Worm (Caenorhabditis elegans) whole organism, L3 larva: ENCODE measurements around the gene let-4.

Source experiments
- R02D3.7 ChIP-seq: fragments of 150-350 bp; optimal IDR thresholded peaks from 2 replicates; lab custom pipeline; 2014; ENCODE audit warnings: missing biosample characterization, missing genetic modification characterization
- ama-1 ChIP-seq: fragments of 150-350 bp; optimal IDR thresholded peaks from 2 replicates; lab custom pipeline; 2018
- ceh-16 ChIP-seq: sonication (generic microtip); optimal IDR thresholded peaks from 2 replicates; lab custom pipeline; 2017; ENCODE audit warnings: missing biosample characterization, missing genetic modification characterization
- ceh-28 ChIP-seq: fragments of 150-350 bp; optimal IDR thresholded peaks from 2 replicates; lab custom pipeline; 2014; ENCODE audit warnings: missing biosample characterization, missing genetic modification reagents, missing genetic modification characterization
- ceh-82 ChIP-seq: fragments of 150-350 bp; optimal IDR thresholded peaks from 2 replicates; lab custom pipeline; 2014; ENCODE audit warnings: missing biosample characterization, missing genetic modification characterization
- ceh-9 ChIP-seq: sonication (generic microtip); optimal IDR thresholded peaks from 2 replicates; lab custom pipeline; 2018; ENCODE audit warnings: missing biosample characterization, missing genetic modification characterization
- daf-12 ChIP-seq: fragments of 150-350 bp; optimal IDR thresholded peaks from 2 replicates; lab custom pipeline; 2014; ENCODE audit warnings: missing biosample characterization, missing genetic modification reagents, missing genetic modification characterization
- egl-27 ChIP-seq: sonication (generic microtip); optimal IDR thresholded peaks from 4 replicates; lab custom pipeline; 2017; ENCODE audit warnings: missing biosample characterization, missing genetic modification reagents, missing genetic modification characterization
- egl-5 ChIP-seq: fragments of 150-350 bp; optimal IDR thresholded peaks from 2 replicates; lab custom pipeline; 2017; ENCODE audit warnings: missing biosample characterization, missing genetic modification reagents, missing genetic modification characterization, inconsistent platforms
- elt-1 ChIP-seq: fragments of 150-350 bp; optimal IDR thresholded peaks from 2 replicates; lab custom pipeline; 2014; ENCODE audit warnings: missing biosample characterization, missing genetic modification characterization
- elt-2 ChIP-seq: sonication (generic microtip); optimal IDR thresholded peaks from 2 replicates; lab custom pipeline; 2016; ENCODE audit warnings: missing genetic modification reagents, mild to moderate bottlenecking, missing genetic modification characterization, missing compliant biosample characterization
- elt-3 ChIP-seq, 3 experiments: fragments of 150-350 bp in 1 of 3; sonication (generic microtip) in 2 of 3; optimal IDR thresholded peaks; 2 replicates in 2 of 3; 4 replicates in 1 of 3; lab custom pipeline; 2014 to 2017; ENCODE audit warnings: missing biosample characterization in 3 of 3, missing genetic modification characterization in 3 of 3
- eor-1 ChIP-seq, 2 experiments: fragments of 150-350 bp; optimal IDR thresholded peaks; 2 replicates each; lab custom pipeline; 2014 to 2018; ENCODE audit warnings: missing biosample characterization in 2 of 2, missing genetic modification characterization in 2 of 2
- fkh-10 ChIP-seq: sonication (generic microtip); optimal IDR thresholded peaks from 2 replicates; lab custom pipeline; 2017; ENCODE audit warnings: missing biosample characterization, missing genetic modification reagents, missing genetic modification characterization
- fos-1 ChIP-seq: fragments of 150-350 bp; optimal IDR thresholded peaks from 2 replicates; lab custom pipeline; 2014; ENCODE audit warnings: missing biosample characterization, missing genetic modification characterization
- hmg-11 ChIP-seq: sonication (generic microtip); optimal IDR thresholded peaks from 2 replicates; lab custom pipeline; 2016; ENCODE audit warnings: missing genetic modification characterization, missing compliant biosample characterization
- jun-1 ChIP-seq: fragments of 150-350 bp; optimal IDR thresholded peaks from 2 replicates; lab custom pipeline; 2014; ENCODE audit warnings: missing biosample characterization, missing genetic modification reagents, missing genetic modification characterization
- lin-15B ChIP-seq: fragments of 150-350 bp; optimal IDR thresholded peaks from 2 replicates; lab custom pipeline; 2014; ENCODE audit warnings: missing biosample characterization, missing genetic modification characterization
- lin-39 ChIP-seq: fragments of 150-350 bp; optimal IDR thresholded peaks from 2 replicates; lab custom pipeline; 2018; ENCODE audit warnings: missing biosample characterization, missing genetic modification reagents, missing genetic modification characterization
- lsy-12 ChIP-seq: sonication (generic microtip); optimal IDR thresholded peaks from 2 replicates; lab custom pipeline; 2016; ENCODE audit warnings: mild to moderate bottlenecking, missing genetic modification characterization, missing compliant biosample characterization
- mdl-1 ChIP-seq: fragments of 150-350 bp; optimal IDR thresholded peaks from 2 replicates; lab custom pipeline; 2014; ENCODE audit warnings: missing biosample characterization, missing genetic modification characterization
- mml-1 ChIP-seq: fragments of 150-350 bp; sonication (generic microtip); optimal IDR thresholded peaks from 3 replicates; lab custom pipeline; 2014; ENCODE audit warnings: missing biosample characterization, missing genetic modification characterization
- nfya-1 ChIP-seq: sonication (generic microtip); optimal IDR thresholded peaks from 2 replicates; lab custom pipeline; 2017; ENCODE audit warnings: missing genetic modification characterization, mild to moderate bottlenecking, missing compliant biosample characterization, antibody characterized with exemption, moderate library complexity; ENCODE audit not compliant: insufficient read depth
- nhr-11 ChIP-seq: fragments of 150-350 bp; optimal IDR thresholded peaks from 2 replicates; lab custom pipeline; 2014; ENCODE audit warnings: missing biosample characterization, missing genetic modification characterization
- nhr-23 ChIP-seq: fragments of 150-350 bp; optimal IDR thresholded peaks from 2 replicates; lab custom pipeline; 2014; ENCODE audit warnings: missing biosample characterization, missing genetic modification reagents, missing genetic modification characterization
- nhr-237 ChIP-seq: fragments of 150-350 bp; optimal IDR thresholded peaks from 2 replicates; lab custom pipeline; 2014; ENCODE audit warnings: missing biosample characterization, missing genetic modification characterization
- nhr-25 ChIP-seq: sonication (generic microtip); optimal IDR thresholded peaks from 2 replicates; lab custom pipeline; 2017; ENCODE audit warnings: missing biosample characterization, missing genetic modification characterization
- nhr-28 ChIP-seq: fragments of 150-350 bp; optimal IDR thresholded peaks from 2 replicates; lab custom pipeline; 2014; ENCODE audit warnings: missing biosample characterization, missing genetic modification characterization
- nhr-43 ChIP-seq: sonication (generic microtip); optimal IDR thresholded peaks from 2 replicates; lab custom pipeline; 2016; ENCODE audit warnings: mild to moderate bottlenecking, missing genetic modification characterization, missing compliant biosample characterization; ENCODE audit not compliant: poor library complexity, severe bottlenecking
- nhr-67 ChIP-seq: fragments of 150-350 bp; optimal IDR thresholded peaks from 2 replicates; lab custom pipeline; 2014; ENCODE audit warnings: missing biosample characterization, missing genetic modification characterization
- nhr-77 ChIP-seq: fragments of 150-350 bp; optimal IDR thresholded peaks from 2 replicates; lab custom pipeline; 2014; ENCODE audit warnings: missing biosample characterization, missing genetic modification characterization
- pha-4 ChIP-seq: fragments of 150-350 bp; optimal IDR thresholded peaks from 2 replicates; lab custom pipeline; 2014; ENCODE audit warnings: missing biosample characterization, missing genetic modification reagents, missing genetic modification characterization
- pqm-1 ChIP-seq: fragments of 150-350 bp; optimal IDR thresholded peaks from 2 replicates; lab custom pipeline; 2017; ENCODE audit warnings: missing biosample characterization, missing genetic modification characterization, inconsistent platforms
- sea-2 ChIP-seq: fragments of 150-350 bp; sonication (generic microtip); optimal IDR thresholded peaks from 4 replicates; lab custom pipeline; 2014; ENCODE audit warnings: missing biosample characterization, missing genetic modification reagents, missing genetic modification characterization
- skn-1 ChIP-seq: fragments of 150-350 bp; optimal IDR thresholded peaks from 2 replicates; lab custom pipeline; 2014; ENCODE audit warnings: missing biosample characterization, missing genetic modification characterization
- snpc-4 ChIP-seq: fragments of 150-350 bp; optimal IDR thresholded peaks from 2 replicates; lab custom pipeline; 2014; ENCODE audit warnings: missing biosample characterization, missing genetic modification characterization
- tbx-2 ChIP-seq: sonication (generic microtip); optimal IDR thresholded peaks from 2 replicates; lab custom pipeline; 2016; ENCODE audit warnings: mild to moderate bottlenecking, missing genetic modification characterization, missing compliant biosample characterization
- unc-62 ChIP-seq: fragments of 150-350 bp; sonication (generic microtip); optimal IDR thresholded peaks from 4 replicates; lab custom pipeline; 2014; ENCODE audit warnings: missing biosample characterization, missing genetic modification reagents, missing genetic modification characterization
- zag-1 ChIP-seq: fragments of 150-350 bp; optimal IDR thresholded peaks from 2 replicates; lab custom pipeline; 2014; ENCODE audit warnings: missing biosample characterization, missing genetic modification characterization

The let-4 gene

DNA sequence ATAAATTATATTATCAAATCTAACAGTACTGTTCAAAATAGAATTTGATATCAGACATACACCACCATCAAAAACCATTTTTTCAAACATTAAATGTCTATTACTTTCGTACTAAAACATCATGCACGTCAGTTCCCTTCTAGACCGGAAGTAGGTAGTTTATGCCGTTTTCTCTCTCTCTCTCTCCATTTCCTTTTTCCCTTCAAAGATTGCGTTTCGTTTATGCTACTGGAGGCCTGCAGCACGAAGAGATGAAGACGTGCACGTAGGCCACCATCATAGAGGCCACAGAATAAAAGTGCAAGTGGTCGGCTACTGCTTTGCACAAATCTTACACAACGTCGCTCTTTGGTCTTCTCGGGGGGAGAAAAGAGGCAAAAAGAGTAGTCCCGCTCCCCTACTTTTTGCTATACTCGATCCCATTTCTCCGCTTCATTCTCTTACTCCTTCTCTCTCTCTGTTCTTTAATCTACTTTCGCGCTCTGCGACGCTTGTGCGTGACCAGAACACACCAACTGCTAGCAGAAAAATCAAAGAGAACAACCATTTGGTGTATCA lies 16.2 kb upstream of the let-4 start:
- TF ChIP-seq nhr-28 (no peak), nhr-43 (tag; lab: Kevin White, UChicago) (peak; percentile 52), R02D3.7 (peak; percentile 32), sea-2 (GFP tag; lab: Kevin White, UChicago) (peak; percentile 48), nhr-77 (tag; lab: Kevin White, UChicago) (no peak), nhr-11 (tag; lab: Kevin White, UChicago) (peak; percentile 61), nfya-1 (peak; percentile 65), lsy-12 (tag; lab: Kevin White, UChicago) (no peak), ceh-9 (peak; percentile 8), snpc-4 (no peak), nhr-67 (tag; lab: Kevin White, UChicago) (no peak), unc-62 (GFP tag; lab: Kevin White, UChicago) (peak; percentile 33), ama-1 (lab: Kevin White, UChicago) (no peak), egl-5 (tag; lab: Kevin White, UChicago) (peak; percentile 22), nhr-237 (tag; lab: Kevin White, UChicago) (no peak), egl-27 (peak; percentile 12), fos-1 (tag; lab: Kevin White, UChicago) (peak; percentile 15), nhr-25 (tag; lab: Kevin White, UChicago) (peak; percentile 74), elt-3 (tag; optimal IDR thresholded peaks at IDR 0.05; lab: Kevin White, UChicago) (peak in 1 of 3 experiments; percentile 59), ceh-16 (no peak), mdl-1 (tag; lab: Kevin White, UChicago) (peak; percentile 63), eor-1 (tag; optimal IDR thresholded peaks at IDR 0.05; lab: Kevin White, UChicago) (no peak), skn-1 (no peak), lin-39 (tag; lab: Kevin White, UChicago) (peak; percentile 89), elt-2 (tag; lab: Kevin White, UChicago) (peak; percentile 22), elt-1 (tag; lab: Kevin White, UChicago) (peak; percentile 36), nhr-23 (peak; percentile 31), jun-1 (peak; percentile 33), daf-12 (peak; percentile 61), ceh-82 (tag; lab: Kevin White, UChicago) (peak; percentile 48), pha-4 (tag; lab: Kevin White, UChicago) (peak; percentile 70), ceh-28 (tag; lab: Kevin White, UChicago) (peak; percentile 39), fkh-10 (GFP tag; lab: Kevin White, UChicago) (peak; percentile 73), lin-15B (peak; percentile 4), tbx-2 (tag; lab: Kevin White, UChicago) (peak; percentile 70), pqm-1 (no peak), zag-1 (tag; lab: Kevin White, UChicago) (no peak), hmg-11 (tag; lab: Kevin White, UChicago) (peak; percentile 17)

ce11 chrX:14562286-14563086 lies 15.2 kb upstream of the let-4 start:
- TF ChIP-seq elt-2 (tag; lab: Kevin White, UChicago) (peak; percentile 55), unc-62 (GFP tag; lab: Kevin White, UChicago) (no peak), nhr-43 (tag; lab: Kevin White, UChicago) (peak; percentile 85), egl-27 (no peak), nfya-1 (peak; percentile 63), pqm-1 (peak; percentile 19), lin-39 (tag; lab: Kevin White, UChicago) (no peak), elt-1 (tag; lab: Kevin White, UChicago) (peak; percentile 70), nhr-77 (tag; lab: Kevin White, UChicago) (no peak), tbx-2 (tag; lab: Kevin White, UChicago) (no peak), fkh-10 (GFP tag; lab: Kevin White, UChicago) (peak; percentile 92), nhr-23 (peak; percentile 6), lin-15B (no peak), nhr-11 (tag; lab: Kevin White, UChicago) (peak; percentile 93), mdl-1 (tag; lab: Kevin White, UChicago) (no peak), elt-3 (tag; optimal IDR thresholded peaks at IDR 0.05; lab: Kevin White, UChicago) (peak in 2 of 3 experiments; percentile 41 to 79), jun-1 (peak; percentile 73), mml-1 (no peak)
- TF ChIP-seq, all 47 proteins: peak for 10
